Fruit fly (Drosophila melanogaster) whole organism, embryonic: ENCODE data around the gene Cht6.

ENCODE experiments used
- CG10979 ChIP-seq: fragments of 200-800 bp; sonication (Bioruptor generic); optimal IDR thresholded peaks from 2 replicates; lab custom pipeline; 2018; ENCODE audit warnings: missing biosample characterization, mild to moderate bottlenecking, missing genetic modification characterization, moderate library complexity
- CG2889 ChIP-seq: fragments of 200-800 bp; sonication (Bioruptor generic); IDR thresholded peaks from 3 replicates; pipeline ENCODE4 v1.3.6; 2022; ENCODE audit warnings: missing biosample characterization, missing genetic modification characterization
- Hey ChIP-seq: fragments of 200-800 bp; sonication (Bioruptor generic); optimal IDR thresholded peaks from 3 replicates; lab custom pipeline; 2018; ENCODE audit warnings: missing biosample characterization, mild to moderate bottlenecking, missing genetic modification characterization
- corto ChIP-seq: fragments of 200-800 bp; sonication (Bioruptor generic); optimal IDR thresholded peaks from 2 replicates; lab custom pipeline; 2016; ENCODE audit warnings: missing biosample characterization, mild to moderate bottlenecking, missing genetic modification characterization, moderate library complexity
- lola ChIP-seq, 3 experiments: fragments of >200 bp in 2 of 3; fragments of 200-800 bp in 1 of 3; sonication (Bioruptor generic) in 1 of 3; optimal IDR thresholded peaks; 2 replicates each; lab custom pipeline; 2017 to 2019; ENCODE audit warnings: missing biosample characterization in 3 of 3, missing genetic modification characterization in 3 of 3, mild to moderate bottlenecking in 1 of 3, moderate library complexity in 1 of 3
- onecut ChIP-seq: fragments of 200-800 bp; sonication (Bioruptor generic); IDR thresholded peaks from 2 replicates; pipeline ENCODE4 v1.3.6; 2022; ENCODE audit warnings: missing biosample characterization, missing genetic modification characterization
- repo ChIP-seq: fragments of 200-800 bp; sonication (Bioruptor generic); optimal IDR thresholded peaks from 2 replicates; lab custom pipeline; 2016; ENCODE audit warnings: missing biosample characterization, missing genetic modification characterization
- shn ChIP-seq: fragments of 200-800 bp; sonication (Bioruptor generic); optimal IDR thresholded peaks from 3 replicates; lab custom pipeline; 2016; ENCODE audit warnings: missing biosample characterization, missing genetic modification characterization
- tap ChIP-seq: fragments of 200-800 bp; optimal IDR thresholded peaks from 3 replicates; lab custom pipeline; 2019; ENCODE audit warnings: missing biosample characterization, mild to moderate bottlenecking, missing genetic modification characterization, moderate library complexity

- TF ChIP-seq tap (no peak), onecut (GFP tag; lab: Robert Waterston, UW) (no peak), CG2889 (GFP tag; lab: Robert Waterston, UW) (no peak), CG10979 (tag; lab: Kevin White, UChicago) (no peak), repo (no peak), corto (GFP tag; lab: Kevin White, UChicago) (no peak), shn (no peak), lola (GFP tag; optimal IDR thresholded peaks at IDR 0.05; lab: Kevin White, UChicago) (no peak), Hey (no peak)
Measured at dm6 chrX:10021809-10022208, 5.2 kb downstream of the Cht6 start.
